Worm (Caenorhabditis elegans): ENCODE data around the gene Y37E11AL.9.

DNA sequence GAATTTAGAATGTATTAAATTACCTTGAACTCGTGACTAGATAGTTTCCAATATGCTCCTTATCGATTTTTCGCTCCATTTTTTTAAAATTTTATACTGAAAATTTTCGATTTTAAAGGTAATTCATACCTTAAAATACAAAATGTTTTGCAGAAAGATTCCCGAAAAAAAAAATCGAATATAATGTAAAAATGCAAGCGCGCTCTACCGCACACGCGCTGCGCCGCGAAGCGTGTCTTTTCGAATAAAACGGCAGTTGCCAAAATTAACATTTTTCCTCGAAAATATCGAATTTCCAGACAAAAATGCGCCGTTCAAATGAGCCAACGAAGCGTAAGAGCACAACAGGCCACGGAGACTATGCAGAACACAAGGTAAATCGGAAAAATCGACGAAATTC, 5.8 kb downstream of the Y37E11AL.9 start, which contains the start of the genes taf-6.2 and Y37E11AL.3:
- TF ChIP-seq C08G9.2 (tag; optimal IDR thresholded peaks at IDR 0.05) (no peak), madf-2 (tag; optimal IDR thresholded peaks at IDR 0.05) (no peak), ceh-9 (tag; optimal IDR thresholded peaks at IDR 0.05) (no peak), ama-1 (optimal IDR thresholded peaks at IDR 0.05) (no peak)

All from whole organism, late embryonic.